Fruit fly (Drosophila melanogaster) whole organism, embryonic: ENCODE results near the gene CG31627.

Experiments used
- CG14441 ChIP-seq: fragments of 200-800 bp; sonication (Bioruptor generic); IDR thresholded peaks from 2 replicates; pipeline ENCODE4 v1.3.6; 2022; ENCODE audit warnings: missing biosample characterization, missing genetic modification characterization
- CG14860 ChIP-seq: fragments of 200-800 bp; sonication (Bioruptor generic); IDR thresholded peaks from 3 replicates; pipeline ENCODE4 v1.3.6; 2022; ENCODE audit warnings: missing biosample characterization, missing genetic modification characterization; ENCODE audit not compliant: partially characterized antibody
- CG17385 ChIP-seq: fragments of 200-800 bp; sonication (Bioruptor generic); optimal IDR thresholded peaks from 3 replicates; lab custom pipeline; 2018; ENCODE audit warnings: missing biosample characterization, mild to moderate bottlenecking, missing genetic modification characterization
- CG17802 ChIP-seq: fragments of 200-800 bp; sonication (Bioruptor generic); optimal IDR thresholded peaks from 2 replicates; lab custom pipeline; 2018; ENCODE audit warnings: missing biosample characterization, mild to moderate bottlenecking, missing genetic modification characterization, moderate library complexity
- CG2116 ChIP-seq: fragments of 200-800 bp; sonication (Bioruptor generic); optimal IDR thresholded peaks from 3 replicates; lab custom pipeline; 2018; ENCODE audit warnings: missing biosample characterization, mild to moderate bottlenecking, missing genetic modification characterization
- CG2129 ChIP-seq: fragments of 200-800 bp; sonication (Bioruptor generic); IDR thresholded peaks from 2 replicates; pipeline ENCODE4 v1.3.6; 2022; ENCODE audit warnings: missing biosample characterization, missing genetic modification characterization; ENCODE audit not compliant: partially characterized antibody
- CG2712 ChIP-seq: fragments of 200-800 bp; optimal IDR thresholded peaks from 3 replicates; lab custom pipeline; 2019; ENCODE audit warnings: missing biosample characterization, mild to moderate bottlenecking, missing genetic modification characterization, moderate library complexity
- CG3163 ChIP-seq: fragments of 200-800 bp; sonication (Bioruptor generic); optimal IDR thresholded peaks from 3 replicates; lab custom pipeline; 2016; ENCODE audit warnings: missing biosample characterization, missing genetic modification characterization
- CG33557 ChIP-seq: fragments of 200-800 bp; sonication (Bioruptor generic); optimal IDR thresholded peaks from 2 replicates; lab custom pipeline; 2019; ENCODE audit warnings: missing biosample characterization, mild to moderate bottlenecking, missing genetic modification characterization, moderate library complexity
- CG34224 ChIP-seq: fragments of 200-800 bp; sonication (Bioruptor generic); IDR thresholded peaks from 3 replicates; pipeline ENCODE4 v1.3.6; 2022; ENCODE audit warnings: missing biosample characterization, missing genetic modification characterization; ENCODE audit not compliant: partially characterized antibody
- CG3838 ChIP-seq: fragments of 200-800 bp; sonication (Bioruptor generic); optimal IDR thresholded peaks from 3 replicates; lab custom pipeline; 2016; ENCODE audit warnings: missing biosample characterization, missing genetic modification characterization
- CG4360 ChIP-seq: fragments of 200-800 bp; sonication (Bioruptor generic); IDR thresholded peaks from 2 replicates; pipeline ENCODE4 v1.3.6; 2022; ENCODE audit warnings: missing biosample characterization, missing genetic modification characterization
- CG7357 ChIP-seq: fragments of 200-800 bp; sonication (Bioruptor generic); IDR thresholded peaks from 3 replicates; pipeline ENCODE4 v1.3.6; 2022; ENCODE audit warnings: missing biosample characterization, missing genetic modification characterization
- CG7745 ChIP-seq: fragments of 200-800 bp; sonication (Bioruptor generic); optimal IDR thresholded peaks from 2 replicates; lab custom pipeline; 2018; ENCODE audit warnings: missing biosample characterization, mild to moderate bottlenecking, missing genetic modification characterization, moderate library complexity
- Doc3 ChIP-seq: fragments of 200-800 bp; sonication (Bioruptor generic); IDR thresholded peaks from 3 replicates; pipeline ENCODE4 v1.3.6; 2022; ENCODE audit warnings: missing biosample characterization, missing genetic modification characterization; ENCODE audit not compliant: partially characterized antibody
- Fer1 ChIP-seq: fragments of 200-800 bp; sonication (Bioruptor generic); optimal IDR thresholded peaks from 2 replicates; lab custom pipeline; 2017; ENCODE audit warnings: missing biosample characterization, mild to moderate bottlenecking, missing genetic modification characterization
- MESR4 ChIP-seq: fragments of 200-800 bp; sonication (Bioruptor generic); optimal IDR thresholded peaks from 2 replicates; lab custom pipeline; 2018; ENCODE audit warnings: missing biosample characterization, mild to moderate bottlenecking, missing genetic modification characterization, moderate library complexity
- Myb ChIP-seq: fragments of 200-800 bp; sonication (Bioruptor generic); optimal IDR thresholded peaks from 2 replicates; lab custom pipeline; 2016; ENCODE audit warnings: missing biosample characterization, missing genetic modification characterization
- Nf-YB ChIP-seq: fragments of 200-800 bp; sonication (Bioruptor generic); optimal IDR thresholded peaks from 3 replicates; lab custom pipeline; 2019; ENCODE audit warnings: missing biosample characterization, mild to moderate bottlenecking, missing genetic modification characterization, moderate library complexity
- Opbp ChIP-seq: fragments of 200-800 bp; sonication (Bioruptor generic); IDR thresholded peaks from 3 replicates; pipeline ENCODE4 v1.3.6; 2022; ENCODE audit warnings: missing biosample characterization, missing genetic modification characterization; ENCODE audit not compliant: partially characterized antibody
- Trl ChIP-seq, 3 experiments: fragments of >200 bp in 2 of 3; fragments of 200-800 bp in 1 of 3; sonication (Bioruptor generic) in 1 of 3; optimal IDR thresholded peaks; 2 replicates in 1 of 3; 3 replicates in 2 of 3; lab custom pipeline; 2016 to 2017; ENCODE audit warnings: missing biosample characterization in 1 of 3, missing genetic modification characterization in 1 of 3
- ac ChIP-seq: fragments of 200-800 bp; sonication (Bioruptor generic); optimal IDR thresholded peaks from 3 replicates; lab custom pipeline; 2017; ENCODE audit warnings: missing biosample characterization, mild to moderate bottlenecking, missing genetic modification characterization
- aop ChIP-seq: fragments of 200-800 bp; sonication (Bioruptor generic); IDR thresholded peaks from 2 replicates; pipeline ENCODE4 v1.3.6; 2022; ENCODE audit warnings: missing biosample characterization, missing genetic modification characterization
- cg ChIP-seq: fragments of 200-800 bp; sonication (Bioruptor generic); optimal IDR thresholded peaks from 3 replicates; lab custom pipeline; 2019; ENCODE audit warnings: missing biosample characterization, mild to moderate bottlenecking, missing genetic modification characterization, moderate library complexity
- eyg ChIP-seq: fragments of 200-800 bp; sonication (Bioruptor generic); optimal IDR thresholded peaks from 3 replicates; lab custom pipeline; 2016; ENCODE audit warnings: missing biosample characterization, missing genetic modification characterization
- hbn ChIP-seq: fragments of 200-800 bp; sonication (Bioruptor generic); IDR thresholded peaks from 2 replicates; pipeline ENCODE4 v1.3.6; 2022; ENCODE audit warnings: missing biosample characterization, missing genetic modification characterization; ENCODE audit not compliant: partially characterized antibody
- inv ChIP-seq: fragments of 200-800 bp; sonication (Bioruptor generic); IDR thresholded peaks from 2 replicates; pipeline ENCODE4 v1.3.6; 2022; ENCODE audit warnings: missing biosample characterization, missing genetic modification characterization; ENCODE audit not compliant: partially characterized antibody
- knrl ChIP-seq: fragments of 200-800 bp; sonication (Bioruptor generic); IDR thresholded peaks from 3 replicates; pipeline ENCODE4 v1.3.6; 2022; ENCODE audit warnings: missing biosample characterization, missing genetic modification characterization; ENCODE audit not compliant: partially characterized antibody
- row ChIP-seq: fragments of 200-800 bp; sonication (Bioruptor generic); IDR thresholded peaks from 3 replicates; pipeline ENCODE4 v1.3.6; 2022; ENCODE audit warnings: missing biosample characterization, missing genetic modification characterization
- sna ChIP-seq: fragments of 200-800 bp; sonication (Bioruptor generic); IDR thresholded peaks from 2 replicates; pipeline ENCODE4 v1.3.6; 2022; ENCODE audit warnings: missing biosample characterization, missing genetic modification characterization; ENCODE audit not compliant: partially characterized antibody
- so ChIP-seq: fragments of 200-800 bp; sonication (Bioruptor generic); IDR thresholded peaks from 3 replicates; pipeline ENCODE4 v1.3.6; 2022; ENCODE audit warnings: missing biosample characterization, missing genetic modification characterization
- sob ChIP-seq: fragments of 200-800 bp; sonication (Bioruptor generic); IDR thresholded peaks from 2 replicates; pipeline ENCODE4 v1.3.6; 2022; ENCODE audit warnings: missing biosample characterization, missing genetic modification characterization
- unc-4 ChIP-seq: fragments of 200-800 bp; sonication (Bioruptor generic); IDR thresholded peaks from 2 replicates; pipeline ENCODE4 v1.3.6; 2022; ENCODE audit warnings: missing biosample characterization, missing genetic modification characterization; ENCODE audit not compliant: partially characterized antibody
- vnd ChIP-seq: fragments of 200-800 bp; sonication (Bioruptor generic); IDR thresholded peaks from 3 replicates; pipeline ENCODE4 v1.3.6; 2022; ENCODE audit warnings: missing biosample characterization, missing genetic modification characterization; ENCODE audit not compliant: partially characterized antibody
- z ChIP-seq: fragments of 200-800 bp; sonication (Bioruptor generic); IDR thresholded peaks from 3 replicates; pipeline ENCODE4 v1.3.6; 2022; ENCODE audit warnings: missing biosample characterization, missing genetic modification characterization

CG31627 gene

dm6 chr2L:21141714-21142500, 31.1 kb upstream of the CG31627 start, which contains the start of gene Dap160 (continued):
- TF ChIP-seq hbn (GFP tag; lab: Robert Waterston, UW) = peak; percentile 67
- peak; percentile 68 for TF ChIP-seq knrl
- no peak for TF ChIP-seq CG7745 (tag; lab: Kevin White, UChicago)
- TF ChIP-seq Opbp = peak; percentile 82; the same call in 2 of the 3 replicates
- TF ChIP-seq CG2712 (tag; lab: Kevin White, UChicago) = no peak
- peak; percentile 41 for TF ChIP-seq Fer1 (GFP tag; lab: Kevin White, UChicago)
- TF ChIP-seq vnd (GFP tag; lab: Robert Waterston, UW) = peak; percentile 64
- TF ChIP-seq CG3163 = peak; percentile 96
- TF ChIP-seq CG17802 = peak; percentile 61
- peak; percentile 59; the same call in 1 of the 2 replicates for TF ChIP-seq sob (GFP tag; lab: Robert Waterston, UW)
- TF ChIP-seq CG34224 (GFP tag; lab: Robert Waterston, UW) = peak; percentile 79
- no peak for TF ChIP-seq CG4360 (GFP tag; lab: Robert Waterston, UW)
- TF ChIP-seq sna = peak; percentile 33; the same call in 1 of the 2 replicates
- peak; percentile 28; the same call in 1 of the 2 replicates for TF ChIP-seq CG2129 (GFP tag; lab: Robert Waterston, UW)
- no peak for TF ChIP-seq z (GFP tag; lab: Robert Waterston, UW)
- TF ChIP-seq CG3838 = no peak
- peak; percentile 91 for TF ChIP-seq MESR4 (GFP tag; lab: Kevin White, UChicago)
- TF ChIP-seq eyg (GFP tag; lab: Kevin White, UChicago) = no peak
- peak; percentile 92 for TF ChIP-seq Myb (GFP tag; lab: Kevin White, UChicago)
- TF ChIP-seq row (GFP tag; lab: Robert Waterston, UW) = peak; percentile 67
- no peak for TF ChIP-seq Nf-YB (GFP tag; lab: Kevin White, UChicago)
- peak; percentile 80 to 89 for TF ChIP-seq Trl (optimal IDR thresholded peaks at IDR 0.05; lab: Kevin White, UChicago)
- no peak for TF ChIP-seq Trl (GFP tag; optimal IDR thresholded peaks at IDR 0.05; lab: Kevin White, UChicago)
- peak; percentile 30 for TF ChIP-seq CG2116 (GFP tag; lab: Kevin White, UChicago)
- no peak for TF ChIP-seq CG33557
- TF ChIP-seq so (GFP tag; lab: Robert Waterston, UW) = no peak
- TF ChIP-seq unc-4 (GFP tag; lab: Robert Waterston, UW) = peak; percentile 68
- no peak for TF ChIP-seq CG14441 (GFP tag; lab: Robert Waterston, UW)
- TF ChIP-seq inv (GFP tag; lab: Robert Waterston, UW) = peak; percentile 62; the same call in 1 of the 2 replicates
- peak; percentile 61 for TF ChIP-seq cg (GFP tag; lab: Kevin White, UChicago)
- no peak for TF ChIP-seq CG17385 (GFP tag; lab: Kevin White, UChicago)
- no peak for TF ChIP-seq ac
- TF ChIP-seq CG7357 (GFP tag; lab: Robert Waterston, UW) = peak; percentile 62
- peak; percentile 48; the same call in 1 of the 3 replicates for TF ChIP-seq CG14860 (GFP tag; lab: Robert Waterston, UW)
- TF ChIP-seq, all 482 proteins: peak for 84

DNA sequence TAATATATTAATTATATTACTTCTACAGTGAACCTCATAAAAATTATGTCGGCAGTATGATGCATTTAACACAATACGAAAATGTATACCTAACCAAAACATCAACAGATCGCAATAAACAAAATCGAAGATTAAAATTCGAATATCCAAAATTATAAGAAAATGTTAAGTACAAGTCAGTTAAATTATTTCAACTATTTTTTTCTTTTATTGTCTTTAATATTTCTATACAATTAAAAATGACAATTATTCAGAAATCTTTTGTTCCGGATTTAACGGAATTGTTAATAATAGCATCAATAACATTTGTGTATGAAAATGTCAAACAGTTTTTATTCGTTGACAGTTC, 30.5 kb upstream of the CG31627 start:
- TF ChIP-seq unc-4 (GFP tag; lab: Robert Waterston, UW) (0 out of 2 replicates have a peak, but pooled peaks have one; percentile 1), aop (GFP tag; lab: Robert Waterston, UW) (no peak), Doc3 (GFP tag; lab: Robert Waterston, UW) (0 out of 3 replicates have a peak, but pooled peaks have one; percentile 8)
- TF ChIP-seq, all 482 proteins: peak for 2
